Worm (Caenorhabditis elegans) whole organism, early embryonic: ENCODE results near the gene smg-3.

ENCODE experiments used
- flt-1 ChIP-seq: fragments of 200-800 bp; sonication (Bioruptor generic); IDR thresholded peaks from 2 replicates; pipeline ENCODE4 v1.3.6; 2022; ENCODE audit warnings: missing genetic modification characterization, missing compliant biosample characterization
- sea-1 ChIP-seq: fragments of 200-800 bp; sonication (Bioruptor generic); conservative IDR thresholded peaks from 2 replicates; pipeline ENCODE4 v1.3.6; 2022; ENCODE audit warnings: missing genetic modification characterization, missing compliant biosample characterization
- tbx-11 ChIP-seq: fragments of 200-800 bp; sonication (Bioruptor generic); IDR thresholded peaks from 2 replicates; pipeline ENCODE4 v1.3.6; 2022; ENCODE audit warnings: missing genetic modification characterization, missing compliant biosample characterization

- TF ChIP-seq sea-1 (GFP tag; lab: Robert Waterston, UW) (no peak), flt-1 (GFP tag; lab: Robert Waterston, UW) (no peak), tbx-11 (GFP tag; lab: Robert Waterston, UW) (no peak)
Measured at ce11 chrIV:6321667-6322066, 51.2 kb downstream of the smg-3 start, which contains the start of gene Y73B6BL.29.
